Worm (Caenorhabditis elegans) whole organism, young adult: Measurements from ENCODE around the gene Y39G8B.7.

Experiments
- B0019.2 ChIP-seq: fragments of 200-800 bp; sonication (Bioruptor generic); conservative IDR thresholded peaks from 2 replicates; pipeline ENCODE4 v1.3.6; 2022; ENCODE audit warnings: missing genetic modification reagents, missing genetic modification characterization, missing compliant biosample characterization
- C06A6.2 ChIP-seq: fragments of 200-800 bp; sonication (Bioruptor generic); conservative IDR thresholded peaks from 2 replicates; pipeline ENCODE4 v1.3.6; 2022; ENCODE audit warnings: missing genetic modification characterization, missing compliant biosample characterization
- F39B2.1 ChIP-seq: fragments of 200-800 bp; sonication (Bioruptor generic); IDR thresholded peaks from 2 replicates; pipeline ENCODE4 v1.3.6; 2022; ENCODE audit warnings: missing genetic modification reagents, missing genetic modification characterization, missing compliant biosample characterization
- Y79H2A.3 ChIP-seq: fragments of 200-800 bp; sonication (Bioruptor generic); conservative IDR thresholded peaks from 2 replicates; pipeline ENCODE4 v1.3.6; 2022; ENCODE audit warnings: missing genetic modification reagents, missing genetic modification characterization, missing compliant biosample characterization
- akir-1 ChIP-seq: fragments of 200-800 bp; sonication (Bioruptor generic); optimal IDR thresholded peaks from 2 replicates; lab custom pipeline; 2018; ENCODE audit warnings: mild to moderate bottlenecking, missing genetic modification characterization, moderate library complexity, missing compliant biosample characterization
- athp-1 ChIP-seq: sonication (generic microtip); optimal IDR thresholded peaks from 2 replicates; lab custom pipeline; 2017; ENCODE audit warnings: mild to moderate bottlenecking, missing genetic modification characterization, missing compliant biosample characterization
- attf-3 ChIP-seq: fragments of 200-800 bp; sonication (Bioruptor generic); conservative IDR thresholded peaks from 2 replicates; pipeline ENCODE4 v1.3.6; 2022; ENCODE audit warnings: missing genetic modification reagents, missing genetic modification characterization, missing compliant biosample characterization
- attf-6 ChIP-seq: fragments of 200-800 bp; sonication (Bioruptor generic); IDR thresholded peaks from 2 replicates; pipeline ENCODE4 v1.3.6; 2022; ENCODE audit warnings: missing genetic modification reagents, missing genetic modification characterization, missing compliant biosample characterization
- ceh-40 ChIP-seq: fragments of 200-800 bp; sonication (Bioruptor generic); IDR thresholded peaks from 2 replicates; pipeline ENCODE4 v1.3.6; 2022; ENCODE audit warnings: missing genetic modification characterization, missing compliant biosample characterization
- ceh-58 ChIP-seq: fragments of 200-800 bp; sonication (Bioruptor generic); IDR thresholded peaks from 2 replicates; pipeline ENCODE4 v1.3.6; 2022; ENCODE audit warnings: missing genetic modification characterization, missing compliant biosample characterization
- madf-6 ChIP-seq: fragments of 200-800 bp; sonication (Bioruptor generic); IDR thresholded peaks from 2 replicates; pipeline ENCODE4 v1.3.6; 2022; ENCODE audit warnings: missing genetic modification reagents, missing genetic modification characterization, missing compliant biosample characterization
- snpc-1.1 ChIP-seq: sonication (generic microtip); optimal IDR thresholded peaks from 2 replicates; lab custom pipeline; 2017; ENCODE audit warnings: missing genetic modification characterization, mild to moderate bottlenecking, missing compliant biosample characterization, antibody characterized with exemption, moderate library complexity, missing genotype, missing genetic modification reagents; ENCODE audit not compliant: insufficient read depth
- zim-3 ChIP-seq: sonication (generic microtip); optimal IDR thresholded peaks from 2 replicates; lab custom pipeline; 2017; ENCODE audit warnings: mild to moderate bottlenecking, missing genetic modification characterization, moderate library complexity, missing compliant biosample characterization

- TF ChIP-seq ceh-40 (GFP tag; lab: Robert Waterston, UW) (no peak), akir-1 (GFP tag; lab: Kevin White, UChicago) (no peak), attf-3 (GFP tag; lab: Robert Waterston, UW) (no peak), C06A6.2 (GFP tag; lab: Robert Waterston, UW) (no peak), attf-6 (GFP tag; lab: Robert Waterston, UW) (no peak), Y79H2A.3 (GFP tag; lab: Robert Waterston, UW) (no peak), zim-3 (no peak), B0019.2 (GFP tag; lab: Robert Waterston, UW) (no peak), F39B2.1 (GFP tag; lab: Robert Waterston, UW) (no peak), snpc-1.1 (tag; lab: Kevin White, UChicago) (no peak), athp-1 (no peak), ceh-58 (GFP tag; lab: Robert Waterston, UW) (no peak), madf-6 (GFP tag; lab: Robert Waterston, UW) (no peak)
These were observed 4.1 kb upstream of the Y39G8B.7 start, which contains the start of gene F01D5.2 for ce11 chrII:13998964-13999363.
